Worm (Caenorhabditis elegans) whole organism, early embryonic: Measurements from ENCODE around the gene mig-18.

Experiments used
- B0310.2 ChIP-seq: sonication (generic microtip); optimal IDR thresholded peaks from 2 replicates; lab custom pipeline; 2016; ENCODE audit warnings: mild to moderate bottlenecking, missing genetic modification characterization, missing compliant biosample characterization
- F13C5.2 ChIP-seq: sonication (generic microtip); optimal IDR thresholded peaks from 2 replicates; lab custom pipeline; 2017; ENCODE audit warnings: mild to moderate bottlenecking, missing genetic modification characterization, inconsistent platforms, missing compliant biosample characterization
- aly-1 ChIP-seq: sonication (generic microtip); optimal IDR thresholded peaks from 2 replicates; lab custom pipeline; 2016; ENCODE audit warnings: missing genetic modification characterization, missing compliant biosample characterization
- ama-1 ChIP-seq: fragments of 150-350 bp; optimal IDR thresholded peaks from 2 replicates; lab custom pipeline; 2014
- ceh-13 ChIP-seq: fragments of 200-800 bp; sonication (Bioruptor generic); optimal IDR thresholded peaks from 2 replicates; lab custom pipeline; 2018; ENCODE audit warnings: mild to moderate bottlenecking, missing genetic modification characterization, missing compliant biosample characterization
- ceh-36 ChIP-seq: sonication (generic microtip); optimal IDR thresholded peaks from 2 replicates; lab custom pipeline; 2016; ENCODE audit warnings: missing genetic modification characterization, inconsistent platforms, missing compliant biosample characterization
- ets-7 ChIP-seq: sonication (generic microtip); optimal IDR thresholded peaks from 2 replicates; lab custom pipeline; 2016; ENCODE audit warnings: missing genotype, missing genetic modification characterization, missing compliant biosample characterization
- flt-1 ChIP-seq: fragments of 200-800 bp; sonication (Bioruptor generic); IDR thresholded peaks from 2 replicates; pipeline ENCODE4 v1.3.6; 2022; ENCODE audit warnings: missing genetic modification characterization, missing compliant biosample characterization
- hmbx-1 ChIP-seq: sonication (generic microtip); optimal IDR thresholded peaks from 2 replicates; lab custom pipeline; 2016; ENCODE audit warnings: mild to moderate bottlenecking, missing genetic modification characterization, missing compliant biosample characterization
- hmg-4 ChIP-seq: fragments of 200-800 bp; sonication (Bioruptor generic); optimal IDR thresholded peaks from 2 replicates; lab custom pipeline; 2018; ENCODE audit warnings: mild to moderate bottlenecking, missing genetic modification characterization, missing compliant biosample characterization
- hnd-1 ChIP-seq: sonication (generic microtip); optimal IDR thresholded peaks from 2 replicates; lab custom pipeline; 2016; ENCODE audit warnings: missing genetic modification characterization, missing compliant biosample characterization
- pes-1 ChIP-seq: fragments of 200-800 bp; sonication (Bioruptor generic); IDR thresholded peaks from 2 replicates; pipeline ENCODE4 v1.3.6; 2022; ENCODE audit warnings: missing genetic modification reagents, missing genetic modification characterization, missing compliant biosample characterization
- scrt-1 ChIP-seq: fragments of 200-800 bp; sonication (Bioruptor generic); IDR thresholded peaks from 2 replicates; pipeline ENCODE4 v1.3.6; 2022; ENCODE audit warnings: missing genetic modification characterization, missing compliant biosample characterization
- sea-1 ChIP-seq: fragments of 200-800 bp; sonication (Bioruptor generic); conservative IDR thresholded peaks from 2 replicates; pipeline ENCODE4 v1.3.6; 2022; ENCODE audit warnings: missing genetic modification characterization, missing compliant biosample characterization
- tbx-11 ChIP-seq: fragments of 200-800 bp; sonication (Bioruptor generic); IDR thresholded peaks from 2 replicates; pipeline ENCODE4 v1.3.6; 2022; ENCODE audit warnings: missing genetic modification characterization, missing compliant biosample characterization
- tbx-37 ChIP-seq: fragments of 200-800 bp; sonication (Bioruptor generic); conservative IDR thresholded peaks from 2 replicates; pipeline ENCODE4 v1.3.6; 2022; ENCODE audit warnings: missing genetic modification reagents, missing genetic modification characterization, missing compliant biosample characterization
- tra-4 ChIP-seq: sonication (generic microtip); optimal IDR thresholded peaks from 2 replicates; lab custom pipeline; 2017; ENCODE audit warnings: missing genetic modification characterization, missing compliant biosample characterization

Gene mig-18

DNA sequence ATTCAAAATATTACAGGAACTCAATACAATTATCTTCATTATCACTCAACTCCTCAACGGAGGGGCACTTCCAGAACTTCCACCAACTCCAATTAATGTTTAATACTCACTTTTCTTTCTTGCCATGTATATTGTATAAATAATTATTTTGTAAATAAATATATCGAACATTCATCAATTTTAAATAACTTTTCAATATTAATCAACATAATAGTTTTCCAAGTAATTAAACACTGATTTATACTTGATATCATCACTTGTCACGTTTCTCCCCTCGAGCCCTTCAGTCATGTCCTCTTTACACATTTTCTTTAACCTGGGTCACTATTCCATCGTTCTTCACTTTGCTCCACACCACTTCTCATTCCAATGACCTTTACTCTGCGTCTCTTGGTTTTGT is at the start of gene mig-18:
mig-18 (plus strand) TSS at position 301 of the 400 bp plus-strand sequence.
- TF ChIP-seq tra-4 (tag; lab: Kevin White, UChicago): no peak
- no peak for TF ChIP-seq flt-1
- no peak for TF ChIP-seq ama-1 (lab: Kevin White, UChicago)
- no peak for TF ChIP-seq F13C5.2
- TF ChIP-seq B0310.2 (tag; lab: Kevin White, UChicago): no peak
- no peak for TF ChIP-seq hmg-4 (GFP tag; lab: Kevin White, UChicago)
- TF ChIP-seq ets-7 (tag; lab: Kevin White, UChicago): no peak
- no peak for TF ChIP-seq tbx-11
- TF ChIP-seq pes-1: no peak
- TF ChIP-seq hmbx-1 (tag; lab: Kevin White, UChicago): no peak
- no peak for TF ChIP-seq ceh-13 (GFP tag; lab: Kevin White, UChicago)
- no peak for TF ChIP-seq hnd-1 (tag; lab: Kevin White, UChicago)
- TF ChIP-seq scrt-1 (GFP tag; lab: Robert Waterston, UW): no peak

- TF ChIP-seq aly-1 (tag; lab: Kevin White, UChicago): no peak
- no peak for TF ChIP-seq tra-4 (tag; lab: Kevin White, UChicago)
- no peak for TF ChIP-seq hmg-4 (GFP tag; lab: Kevin White, UChicago)
- no peak for TF ChIP-seq ets-7 (tag; lab: Kevin White, UChicago)
- no peak for TF ChIP-seq pes-1
- TF ChIP-seq ama-1 (lab: Kevin White, UChicago): no peak
- TF ChIP-seq scrt-1 (GFP tag; lab: Robert Waterston, UW): no peak
Measured at ce11 chrIII:13359256-13359655, 43.8 kb upstream of the mig-18 start, which contains the start of gene F53A2.9. F53A2.9 (minus strand) TSS chrIII:13359356.

DNA sequence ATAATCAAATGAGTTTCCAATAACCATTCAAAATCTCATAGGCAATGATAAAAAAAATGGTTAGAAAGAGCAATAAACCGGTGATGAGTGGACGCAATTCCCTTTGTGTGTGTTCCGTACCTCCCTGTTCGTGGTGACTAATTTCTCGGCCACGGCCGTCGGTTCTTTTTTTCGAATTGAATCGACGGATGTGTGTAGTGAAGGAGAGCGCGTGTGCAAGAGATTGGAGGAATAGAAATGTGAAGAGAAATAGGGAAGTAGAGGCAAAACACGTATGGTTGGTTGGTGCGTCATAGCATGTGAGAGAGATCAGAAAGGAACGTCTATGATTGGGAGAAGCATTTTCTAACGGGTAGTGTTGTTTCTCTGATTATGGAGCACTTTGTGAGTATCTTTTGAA is 43.2 kb upstream of the mig-18 start:
- TF ChIP-seq B0310.2 (tag; lab: Kevin White, UChicago): no peak
- TF ChIP-seq hmg-4 (GFP tag; lab: Kevin White, UChicago): peak; percentile 50
- peak; percentile 25 for TF ChIP-seq F13C5.2
- TF ChIP-seq hnd-1 (tag; lab: Kevin White, UChicago): no peak
- peak; percentile 19; the same call in 1 of the 2 replicates for TF ChIP-seq tbx-37 (GFP tag; lab: Robert Waterston, UW)

- no peak for TF ChIP-seq ceh-36 (tag; lab: Kevin White, UChicago)
- no peak for TF ChIP-seq tra-4 (tag; lab: Kevin White, UChicago)
- TF ChIP-seq B0310.2 (tag; lab: Kevin White, UChicago): no peak
- no peak for TF ChIP-seq tbx-37 (GFP tag; lab: Robert Waterston, UW)
- TF ChIP-seq ets-7 (tag; lab: Kevin White, UChicago): no peak
- TF ChIP-seq scrt-1 (GFP tag; lab: Robert Waterston, UW): no peak
- TF ChIP-seq F13C5.2: no peak
- TF ChIP-seq pes-1: no peak
- TF ChIP-seq hmbx-1 (tag; lab: Kevin White, UChicago): no peak
- TF ChIP-seq ama-1 (lab: Kevin White, UChicago): no peak
- no peak for TF ChIP-seq ceh-13 (GFP tag; lab: Kevin White, UChicago)
Measured at ce11 chrIII:13370980-13371379, 32.1 kb upstream of the mig-18 start, which contains the start of gene T03F6.9. T03F6.9 (minus strand) TSS chrIII:13371080.

- TF ChIP-seq tbx-11 (no peak), hmbx-1 (tag; lab: Kevin White, UChicago) (no peak), flt-1 (no peak), aly-1 (tag; lab: Kevin White, UChicago) (no peak), tbx-37 (GFP tag; lab: Robert Waterston, UW) (no peak), tra-4 (tag; lab: Kevin White, UChicago) (no peak), ama-1 (lab: Kevin White, UChicago) (no peak), pes-1 (no peak), hmg-4 (GFP tag; lab: Kevin White, UChicago) (no peak), hnd-1 (tag; lab: Kevin White, UChicago) (no peak)
Measured at ce11 chrIII:13376304-13376760, 26.7 kb upstream of the mig-18 start, which contains the start of gene lis-1. lis-1 (minus strand) TSS chrIII:13376710.

DNA sequence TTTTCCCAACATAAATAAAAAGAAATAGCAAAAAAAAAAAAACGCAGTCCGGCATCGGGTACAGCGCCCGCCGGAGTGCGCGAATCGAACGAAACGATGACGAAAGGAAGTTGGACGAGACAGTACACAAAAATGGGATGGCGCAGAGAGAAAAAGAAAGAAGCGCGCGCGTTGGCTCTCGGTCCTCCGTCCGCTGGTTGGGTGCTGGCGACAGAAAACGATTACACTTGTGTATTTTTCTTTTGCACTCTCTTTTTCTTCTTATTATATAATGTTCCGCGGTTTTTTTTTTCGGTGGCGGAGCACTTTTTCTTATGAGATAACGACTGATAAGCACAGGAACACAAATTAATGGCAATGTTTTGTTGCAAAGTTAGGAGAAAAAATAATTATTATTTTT is 25.8 kb upstream of the mig-18 start:
- TF ChIP-seq B0310.2 (tag; lab: Kevin White, UChicago): no peak
- no peak for TF ChIP-seq scrt-1 (GFP tag; lab: Robert Waterston, UW)
- TF ChIP-seq hmbx-1 (tag; lab: Kevin White, UChicago): no peak
- TF ChIP-seq hmg-4 (GFP tag; lab: Kevin White, UChicago): no peak
- TF ChIP-seq F13C5.2: peak; percentile 1

DNA sequence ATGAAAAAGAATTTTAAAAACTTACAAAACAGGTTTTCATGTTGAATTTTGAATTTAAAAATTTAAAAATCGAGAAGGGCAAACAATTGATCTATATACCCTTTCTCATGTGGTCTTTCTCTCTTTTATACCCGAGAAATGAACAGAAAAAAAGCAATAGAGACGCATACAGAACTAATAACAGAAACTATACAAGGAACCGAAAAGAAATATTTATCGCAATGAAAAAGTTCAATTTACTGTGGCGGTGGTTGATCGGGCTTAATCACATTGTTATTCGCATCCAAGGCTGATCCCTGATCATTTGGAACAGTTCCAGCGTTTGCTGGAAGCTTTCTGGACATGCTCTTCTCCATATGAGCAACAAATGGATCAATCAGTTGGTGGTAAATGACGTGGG is 24.8 kb upstream of the mig-18 start, which contains the start of gene T03F6.10:
T03F6.10 (minus strand) TSS at position 101 of the 400 bp plus-strand sequence.
- TF ChIP-seq F13C5.2: no peak

DNA sequence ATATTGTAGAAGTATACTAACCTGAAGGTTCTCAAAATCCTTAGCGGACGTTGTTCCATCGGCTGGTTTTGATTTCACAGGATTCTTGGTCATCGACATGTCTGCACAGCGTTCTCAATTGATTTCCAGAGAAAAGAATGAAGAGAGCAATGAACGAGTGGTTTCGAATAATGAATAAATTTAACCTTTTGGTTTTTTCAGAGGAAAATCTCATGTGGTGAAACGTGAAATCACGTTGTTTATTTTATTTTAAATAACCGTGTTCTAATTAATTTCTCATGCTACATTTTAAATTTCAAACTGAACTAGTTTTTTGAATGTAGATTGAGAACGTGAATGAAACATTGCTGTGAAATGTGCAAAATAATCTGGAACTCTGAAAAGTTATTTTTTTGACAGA is 22.8 kb upstream of the mig-18 start, which contains the start of gene T03F6.6:
T03F6.6 (minus strand) TSS at position 101 of the 400 bp plus-strand sequence.
- TF ChIP-seq ceh-36 (tag; lab: Kevin White, UChicago): no peak
- no peak for TF ChIP-seq scrt-1 (GFP tag; lab: Robert Waterston, UW)
- TF ChIP-seq pes-1: no peak
- TF ChIP-seq B0310.2 (tag; lab: Kevin White, UChicago): no peak
- no peak for TF ChIP-seq ceh-13 (GFP tag; lab: Kevin White, UChicago)

ce11 chrIII:13380881-13381280 is 22.2 kb upstream of the mig-18 start:
- TF ChIP-seq scrt-1 (GFP tag; lab: Robert Waterston, UW) (no peak), hmbx-1 (tag; lab: Kevin White, UChicago) (no peak), hmg-4 (GFP tag; lab: Kevin White, UChicago) (no peak), ets-7 (tag; lab: Kevin White, UChicago) (no peak), ceh-36 (tag; lab: Kevin White, UChicago) (no peak), ama-1 (lab: Kevin White, UChicago) (no peak), flt-1 (no peak), tbx-11 (no peak), tra-4 (tag; lab: Kevin White, UChicago) (no peak), pes-1 (no peak), sea-1 (GFP tag; lab: Robert Waterston, UW) (no peak)
